Worm (Caenorhabditis elegans) whole organism, mixed stage, embryonic: ENCODE data around the gene F35H8.1.

Experiments
- blmp-1 ChIP-seq: fragments of 150-350 bp; optimal IDR thresholded peaks from 2 replicates; lab custom pipeline; 2014; ENCODE audit warnings: missing biosample characterization, missing genetic modification characterization
- cnd-1 ChIP-seq: fragments of 200-800 bp; sonication (Bioruptor generic); optimal IDR thresholded peaks from 2 replicates; lab custom pipeline; 2018; ENCODE audit warnings: mild to moderate bottlenecking, missing genetic modification characterization, missing compliant biosample characterization
- drap-1 ChIP-seq: fragments of 200-800 bp; sonication (Bioruptor generic); optimal IDR thresholded peaks from 3 replicates; lab custom pipeline; 2018; ENCODE audit warnings: mild to moderate bottlenecking, missing genetic modification characterization, missing compliant biosample characterization
- elt-3 ChIP-seq: fragments of 150-350 bp; optimal IDR thresholded peaks from 2 replicates; lab custom pipeline; 2014; ENCODE audit warnings: missing biosample characterization, missing genetic modification characterization
- nhr-12 ChIP-seq: fragments of 150-350 bp; optimal IDR thresholded peaks from 2 replicates; lab custom pipeline; 2014; ENCODE audit warnings: missing biosample characterization, missing genetic modification characterization
- unc-39 ChIP-seq: fragments of 150-350 bp; optimal IDR thresholded peaks from 2 replicates; lab custom pipeline; 2014; ENCODE audit warnings: missing biosample characterization, missing genetic modification characterization

DNA sequence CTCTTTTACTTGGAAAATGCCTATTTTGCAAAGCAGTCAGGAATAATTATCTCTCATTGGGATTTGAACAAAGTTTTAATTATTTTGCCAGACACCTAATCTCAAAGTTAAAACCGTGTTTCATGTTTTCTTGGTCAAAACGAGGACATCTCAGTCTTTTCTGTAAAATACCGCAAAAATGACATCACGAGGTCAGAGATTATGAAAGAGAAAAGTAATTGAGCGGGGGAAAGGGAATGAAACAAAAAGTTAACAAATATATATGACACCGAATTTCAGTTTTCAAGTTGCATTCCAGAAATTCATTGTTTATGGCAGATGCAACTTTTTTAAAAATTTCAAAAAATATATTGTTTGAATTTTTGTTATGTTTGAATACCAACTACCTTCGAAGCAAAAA is 49.5 kb upstream of the F35H8.1 start:
- no peak for TF ChIP-seq elt-3
- TF ChIP-seq unc-39 (tag; lab: Kevin White, UChicago): no peak
- TF ChIP-seq nhr-12 (tag; lab: Kevin White, UChicago): no peak
- TF ChIP-seq blmp-1 (tag; lab: Kevin White, UChicago): no peak
- TF ChIP-seq drap-1: no peak
- TF ChIP-seq cnd-1 (tag; lab: Kevin White, UChicago): no peak
